Fruit fly (Drosophila melanogaster): ENCODE results near the gene Nepl8.

The Nepl8 gene

DNA sequence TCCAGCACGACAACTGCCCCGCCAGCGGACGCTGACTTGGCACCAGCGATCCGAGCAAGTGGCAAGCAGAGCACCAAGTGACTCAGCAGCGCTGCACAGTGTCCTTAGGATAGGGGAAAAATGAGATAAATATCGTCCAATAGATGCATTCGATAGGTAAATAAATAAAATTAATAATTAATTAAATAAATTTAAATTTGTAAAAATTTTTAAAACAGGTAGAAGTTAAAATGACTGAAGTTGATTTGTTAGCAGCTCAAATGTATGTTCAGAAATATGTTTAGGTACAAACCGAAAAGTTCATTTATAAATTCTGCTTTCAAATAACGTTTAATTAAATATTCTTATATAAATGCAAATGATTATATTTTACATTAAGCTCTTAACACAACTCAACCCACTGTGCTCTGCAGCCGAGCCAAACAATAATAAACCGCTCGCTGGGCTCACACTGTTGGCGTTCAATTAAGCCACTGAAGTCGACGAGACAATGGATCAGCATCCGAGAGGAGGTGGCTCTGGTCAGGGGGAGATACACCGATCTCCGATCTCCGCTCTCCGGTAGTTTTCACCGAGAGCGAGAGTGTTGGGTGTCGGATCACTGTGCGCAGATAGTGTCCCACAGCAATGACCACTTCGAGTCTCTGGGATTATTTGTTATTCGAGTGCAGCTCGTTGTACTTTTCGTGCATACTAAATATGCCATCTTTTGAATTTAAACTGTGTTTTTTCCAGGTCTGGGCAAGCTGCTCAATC lies 39.3 kb upstream of the Nepl8 start, which contains the start of gene CG5888 (continued):
- TF ChIP-seq pan (optimal IDR thresholded peaks at IDR 0.05) (no peak), pan (GFP tag; optimal IDR thresholded peaks at IDR 0.05 in 1 of 2, IDR thresholded peaks at IDR 0.05 in 1 of 2) (peak in 1 of 2 experiments; percentile 59), trh (GFP tag; optimal IDR thresholded peaks at IDR 0.05) (no peak), Gsc (GFP tag; IDR thresholded peaks at IDR 0.05) (no peak), Fer3 (tag; optimal IDR thresholded peaks at IDR 0.05) (no peak), sim (GFP tag; IDR thresholded peaks at IDR 0.05) (peak; percentile 42; the same call in 1 of the 2 replicates), rib (GFP tag; IDR thresholded peaks at IDR 0.05) (no peak), CG3407 (GFP tag; optimal IDR thresholded peaks at IDR 0.05) (peak; percentile 42), D19B (GFP tag; optimal IDR thresholded peaks at IDR 0.05) (no peak), tup (GFP tag; optimal IDR thresholded peaks at IDR 0.05) (no peak), crc (GFP tag; optimal IDR thresholded peaks at IDR 0.05) (no peak), sqz (GFP tag; optimal IDR thresholded peaks at IDR 0.05) (no peak), CG17385 (GFP tag; optimal IDR thresholded peaks at IDR 0.05) (peak; percentile 77), Pdp1 (GFP tag; optimal IDR thresholded peaks at IDR 0.05) (peak in 1 of 2 experiments; percentile 3), E2f1 (GFP tag; IDR thresholded peaks at IDR 0.05) (peak; percentile 51), twi (tag; optimal IDR thresholded peaks at IDR 0.05) (peak; percentile 55), CG13123 (GFP tag; optimal IDR thresholded peaks at IDR 0.05) (no peak), Hr78 (GFP tag; optimal IDR thresholded peaks at IDR 0.05) (no peak), CG7372 (GFP tag; IDR thresholded peaks at IDR 0.05) (peak; percentile 52; the same call in 1 of the 2 replicates), CG8924 (tag; optimal IDR thresholded peaks at IDR 0.05) (peak; percentile 86), sr (GFP tag; IDR thresholded peaks at IDR 0.05) (no peak), CG14014 (GFP tag; IDR thresholded peaks at IDR 0.05) (peak; percentile 59; the same call in 1 of the 2 replicates), CG6765 (GFP tag; optimal IDR thresholded peaks at IDR 0.05) (no peak), CG3995 (GFP tag; optimal IDR thresholded peaks at IDR 0.05) (no peak), cg (GFP tag; optimal IDR thresholded peaks at IDR 0.05) (no peak), CG10274 (GFP tag; optimal IDR thresholded peaks at IDR 0.05) (no peak), Blimp-1 (GFP tag; optimal IDR thresholded peaks at IDR 0.05) (peak; percentile 54), CG11093 (GFP tag; IDR thresholded peaks at IDR 0.05) (peak; percentile 60; the same call in 2 of the 3 replicates), eyg (GFP tag; optimal IDR thresholded peaks at IDR 0.05) (no peak), pum (GFP tag; optimal IDR thresholded peaks at IDR 0.05) (no peak), esg (GFP tag; conservative IDR thresholded peaks at IDR 0.05) (peak; percentile 57; the same call in 1 of the 2 replicates), Elba2 (GFP tag; optimal IDR thresholded peaks at IDR 0.05) (no peak), Sry-δ (GFP tag; optimal IDR thresholded peaks at IDR 0.05) (no peak), H2.0 (GFP tag; IDR thresholded peaks at IDR 0.05) (peak; percentile 49; the same call in 1 of the 2 replicates), ems (GFP tag; optimal IDR thresholded peaks at IDR 0.05) (no peak), dmrt99B (tag; optimal IDR thresholded peaks at IDR 0.05) (peak; percentile 78), CG9437 (GFP tag; optimal IDR thresholded peaks at IDR 0.05) (peak; percentile 80), CG1647 (GFP tag; optimal IDR thresholded peaks at IDR 0.05) (no peak), toy (GFP tag; IDR thresholded peaks at IDR 0.05) (no peak), gro (GFP tag; optimal IDR thresholded peaks at IDR 0.05) (no peak), wdn (GFP tag; IDR thresholded peaks at IDR 0.05) (peak; percentile 51; the same call in 1 of the 2 replicates), Dad (GFP tag; optimal IDR thresholded peaks at IDR 0.05) (no peak), zf30C (GFP tag; optimal IDR thresholded peaks at IDR 0.05) (no peak), CG9876 (GFP tag; optimal IDR thresholded peaks at IDR 0.05) (no peak), slbo (GFP tag; IDR thresholded peaks at IDR 0.05) (peak; percentile 70), CG3838 (GFP tag; optimal IDR thresholded peaks at IDR 0.05) (no peak), sc (optimal IDR thresholded peaks at IDR 0.05) (no peak), sc (GFP tag; optimal IDR thresholded peaks at IDR 0.05) (peak; percentile 65), Atf3 (GFP tag; optimal IDR thresholded peaks at IDR 0.05) (no peak), abd-A (tag; optimal IDR thresholded peaks at IDR 0.05) (no peak)

Data from whole organism, embryonic.